Worm (Caenorhabditis elegans) whole organism, young adult: ENCODE data around the gene kreg-1.

Experiments
- nhr-27 ChIP-seq: fragments of 200-800 bp; sonication (Bioruptor generic); optimal IDR thresholded peaks from 2 replicates; lab custom pipeline; 2018; ENCODE audit warnings: mild to moderate bottlenecking, missing genetic modification characterization, moderate library complexity, missing compliant biosample characterization
- xnd-1 ChIP-seq: sonication (generic microtip); optimal IDR thresholded peaks from 2 replicates; lab custom pipeline; 2016; ENCODE audit warnings: missing genotype, missing genetic modification reagents, missing genetic modification characterization, missing compliant biosample characterization

DNA sequence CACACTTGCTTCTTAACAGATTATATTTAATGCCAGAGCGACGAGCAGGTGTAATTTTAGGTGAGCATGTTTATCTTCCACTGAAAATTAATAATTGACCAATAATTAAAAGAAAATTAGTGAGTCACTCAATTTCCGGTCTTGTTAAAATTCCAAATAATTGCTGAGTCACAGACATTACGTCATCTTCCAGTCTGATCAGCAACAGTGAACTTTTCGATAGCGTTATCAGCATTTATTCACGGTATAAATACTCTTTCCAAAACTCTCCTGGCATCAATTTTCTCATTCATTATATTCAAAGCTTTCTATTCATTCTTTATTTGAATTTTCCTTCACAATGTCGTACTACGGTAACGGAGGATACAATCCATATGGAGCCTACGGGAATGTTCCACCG lies at the start of gene kreg-1:
- TF ChIP-seq nhr-27 (no peak), xnd-1 (tag; lab: Kevin White, UChicago) (no peak)
